Worm (Caenorhabditis elegans) whole organism, L2 larva: ENCODE results near the gene C35B1.7.

ENCODE experiments used
- ceh-16 ChIP-seq: fragments of 150-350 bp; optimal IDR thresholded peaks from 2 replicates; lab custom pipeline; 2014; ENCODE audit warnings: missing biosample characterization, missing genetic modification characterization
- ceh-82 ChIP-seq: fragments of 150-350 bp; optimal IDR thresholded peaks from 2 replicates; lab custom pipeline; 2014; ENCODE audit warnings: missing biosample characterization, missing genetic modification characterization
- dmd-4 ChIP-seq: sonication (generic microtip); optimal IDR thresholded peaks from 2 replicates; lab custom pipeline; 2017; ENCODE audit warnings: missing biosample characterization, missing genetic modification characterization
- egl-27 ChIP-seq: sonication (generic microtip); optimal IDR thresholded peaks from 3 replicates; lab custom pipeline; 2017; ENCODE audit warnings: missing biosample characterization, missing genetic modification reagents, missing genetic modification characterization
- lin-13 ChIP-seq: fragments of 150-350 bp; optimal IDR thresholded peaks from 2 replicates; lab custom pipeline; 2014; ENCODE audit warnings: missing biosample characterization, missing genetic modification reagents, missing genetic modification characterization
- lsy-2 ChIP-seq, 2 experiments: fragments of 150-350 bp in 1 of 2; sonication (generic microtip) in 1 of 2; optimal IDR thresholded peaks; 2 replicates each; lab custom pipeline; 2014 to 2017; ENCODE audit warnings: missing biosample characterization in 2 of 2, missing genetic modification characterization in 2 of 2
- mdl-1 ChIP-seq, 2 experiments: fragments of 150-350 bp in 1 of 2; sonication (generic microtip) in 1 of 2; optimal IDR thresholded peaks; 2 replicates each; lab custom pipeline; 2017; ENCODE audit warnings: missing biosample characterization in 2 of 2, missing genetic modification characterization in 2 of 2
- nhr-11 ChIP-seq: fragments of 150-350 bp; optimal IDR thresholded peaks from 2 replicates; lab custom pipeline; 2014; ENCODE audit warnings: missing biosample characterization, missing genetic modification characterization
- nhr-237 ChIP-seq: fragments of 150-350 bp; optimal IDR thresholded peaks from 2 replicates; lab custom pipeline; 2014; ENCODE audit warnings: missing biosample characterization, missing genetic modification characterization
- nhr-77 ChIP-seq: fragments of 150-350 bp; optimal IDR thresholded peaks from 2 replicates; lab custom pipeline; 2014; ENCODE audit warnings: missing biosample characterization, missing genetic modification characterization
- skn-1 ChIP-seq: sonication (generic microtip); optimal IDR thresholded peaks from 2 replicates; lab custom pipeline; 2017; ENCODE audit warnings: missing biosample characterization, missing genetic modification characterization
- ztf-11 ChIP-seq: sonication (generic microtip); optimal IDR thresholded peaks from 2 replicates; lab custom pipeline; 2017; ENCODE audit warnings: missing biosample characterization, missing genetic modification characterization
- ztf-4 ChIP-seq: fragments of 150-350 bp; optimal IDR thresholded peaks from 2 replicates; lab custom pipeline; 2014; ENCODE audit warnings: missing biosample characterization, missing genetic modification characterization

DNA sequence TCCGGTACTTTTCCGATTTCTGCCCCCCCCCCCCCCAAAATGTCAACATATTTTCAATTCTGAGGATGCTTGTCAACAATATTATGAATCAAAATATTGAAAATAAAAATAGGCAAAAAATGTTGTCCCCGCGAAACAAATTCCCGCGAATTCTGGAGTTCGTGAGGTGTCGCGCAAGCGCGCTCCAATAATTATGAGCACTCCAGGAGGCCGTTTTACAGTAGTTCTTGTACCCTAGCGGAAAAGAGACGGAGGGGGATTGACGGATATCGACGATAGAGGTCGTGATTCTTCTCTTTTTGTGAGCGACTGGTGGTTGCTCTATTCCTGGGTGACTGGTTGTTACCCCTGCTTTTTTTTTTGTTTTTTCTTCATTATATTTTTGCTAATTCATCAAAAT is 38.1 kb upstream of the C35B1.7 start:
- no peak for TF ChIP-seq nhr-11
- TF ChIP-seq egl-27 (tag; lab: Kevin White, UChicago) = no peak
- TF ChIP-seq ztf-4 = no peak
- TF ChIP-seq lin-13 (GFP tag; lab: Kevin White, UChicago) = no peak
- no peak for TF ChIP-seq nhr-237 (tag; lab: Kevin White, UChicago)
- TF ChIP-seq nhr-77 (tag; lab: Kevin White, UChicago) = no peak
- TF ChIP-seq skn-1 (tag; lab: Kevin White, UChicago) = no peak
- TF ChIP-seq mdl-1 (tag; optimal IDR thresholded peaks at IDR 0.05; lab: Kevin White, UChicago) = no peak
- TF ChIP-seq dmd-4 (tag; lab: Kevin White, UChicago) = no peak
- no peak for TF ChIP-seq lsy-2 (tag; optimal IDR thresholded peaks at IDR 0.05; lab: Kevin White, UChicago)
- TF ChIP-seq ztf-11 (tag; lab: Kevin White, UChicago) = no peak
- no peak for TF ChIP-seq ceh-82 (tag; lab: Kevin White, UChicago)
- TF ChIP-seq ceh-16 (tag; lab: Kevin White, UChicago) = no peak
